Fruit fly (Drosophila melanogaster): ENCODE measurements around the gene Ibf2.

Gene Ibf2

dm6 chr3R:9229075-9229835, 29.0 kb downstream of the Ibf2 start (continued):
- TF ChIP-seq ara (GFP tag; IDR thresholded peaks at IDR 0.05) (peak; percentile 86), CG13894 (tag; optimal IDR thresholded peaks at IDR 0.05) (no peak), CG13296 (GFP tag; optimal IDR thresholded peaks at IDR 0.05) (peak; percentile 8), grau (tag; optimal IDR thresholded peaks at IDR 0.05) (peak; percentile 72), CG12942 (GFP tag; optimal IDR thresholded peaks at IDR 0.05) (peak; percentile 55), toy (GFP tag; IDR thresholded peaks at IDR 0.05) (no peak), CG12299 (tag; optimal IDR thresholded peaks at IDR 0.05) (no peak), mld (GFP tag; IDR thresholded peaks at IDR 0.05; ENCODE audit: partially characterized antibody) (no peak), CG32772 (GFP tag; IDR thresholded peaks at IDR 0.05) (peak; percentile 69), Neu2 (GFP tag; optimal IDR thresholded peaks at IDR 0.05; ENCODE audit: borderline replicate concordance) (no peak), Mrtf (GFP tag; IDR thresholded peaks at IDR 0.05) (no peak), CG7928 (GFP tag; optimal IDR thresholded peaks at IDR 0.05) (peak; percentile 14), Bgb (GFP tag; IDR thresholded peaks at IDR 0.05; ENCODE audit: partially characterized antibody) (no peak), CG43689 (GFP tag; IDR thresholded peaks at IDR 0.05) (0 out of 2 replicates have a peak, but pooled peaks have one; percentile 19), Vsx1 (GFP tag; optimal IDR thresholded peaks at IDR 0.05) (peak; percentile 47), wor (GFP tag; IDR thresholded peaks at IDR 0.05) (0 out of 2 replicates have a peak, but pooled peaks have one; percentile 39), fu2 (GFP tag; optimal IDR thresholded peaks at IDR 0.05) (peak; percentile 63), CG12219 (GFP tag; optimal IDR thresholded peaks at IDR 0.05) (peak; percentile 38), Optix (GFP tag; IDR thresholded peaks at IDR 0.05) (no peak; the same call in 2 of the 3 replicates), bigmax (GFP tag; optimal IDR thresholded peaks at IDR 0.05) (no peak), sob (GFP tag; IDR thresholded peaks at IDR 0.05) (peak; percentile 64), BtbVII (GFP tag; optimal IDR thresholded peaks at IDR 0.05) (peak; percentile 23), CG5180 (GFP tag; optimal IDR thresholded peaks at IDR 0.05) (no peak), CG10543 (GFP tag; optimal IDR thresholded peaks at IDR 0.05) (no peak), Pdp1 (GFP tag; optimal IDR thresholded peaks at IDR 0.05) (peak; percentile 71 to 88), Dip2 (GFP tag; IDR thresholded peaks at IDR 0.05) (no peak), CG9876 (GFP tag; optimal IDR thresholded peaks at IDR 0.05) (peak; percentile 77), amos (GFP tag; IDR thresholded peaks at IDR 0.05; ENCODE audit: partially characterized antibody) (no peak), Side (GFP tag; optimal IDR thresholded peaks at IDR 0.05) (peak; percentile 88), CG3726 (GFP tag; IDR thresholded peaks at IDR 0.05) (no peak), Taf1 (GFP tag; IDR thresholded peaks at IDR 0.05) (0 out of 2 replicates have a peak, but pooled peaks have one; percentile 29), CG1024 (GFP tag; IDR thresholded peaks at IDR 0.05) (peak; percentile 42; the same call in 1 of the 2 replicates), jigr1 (GFP tag; IDR thresholded peaks at IDR 0.05) (no peak), gsb-n (tag; optimal IDR thresholded peaks at IDR 0.05) (peak; percentile 77), br (optimal IDR thresholded peaks at IDR 0.05) (no peak), CG4360 (GFP tag; IDR thresholded peaks at IDR 0.05) (peak; percentile 85), CG17568 (GFP tag; optimal IDR thresholded peaks at IDR 0.05) (peak; percentile 41), bsh (GFP tag; optimal IDR thresholded peaks at IDR 0.05) (peak; percentile 89 to 99), mirr (GFP tag; optimal IDR thresholded peaks at IDR 0.05) (no peak), HmgZ (tag; optimal IDR thresholded peaks at IDR 0.05) (peak; percentile 43), CrebB (tag; optimal IDR thresholded peaks at IDR 0.05) (no peak), CG7372 (GFP tag; IDR thresholded peaks at IDR 0.05) (0 out of 2 replicates have a peak, but pooled peaks have one; percentile 24), crol (GFP tag; IDR thresholded peaks at IDR 0.05) (peak; percentile 77), CG10431 (GFP tag; optimal IDR thresholded peaks at IDR 0.05) (peak; percentile 12), exex (tag; optimal IDR thresholded peaks at IDR 0.05) (no peak), CG33213 (GFP tag; optimal IDR thresholded peaks at IDR 0.05) (peak; percentile 60), CG12104 (GFP tag; optimal IDR thresholded peaks at IDR 0.05) (peak; percentile 61), D (optimal IDR thresholded peaks at IDR 0.05) (peak; percentile 95), D (GFP tag; optimal IDR thresholded peaks at IDR 0.05) (peak; percentile 91)

Data from whole organism, embryonic.